Fruit fly (Drosophila melanogaster): ENCODE measurements around the gene CG32726.

DNA sequence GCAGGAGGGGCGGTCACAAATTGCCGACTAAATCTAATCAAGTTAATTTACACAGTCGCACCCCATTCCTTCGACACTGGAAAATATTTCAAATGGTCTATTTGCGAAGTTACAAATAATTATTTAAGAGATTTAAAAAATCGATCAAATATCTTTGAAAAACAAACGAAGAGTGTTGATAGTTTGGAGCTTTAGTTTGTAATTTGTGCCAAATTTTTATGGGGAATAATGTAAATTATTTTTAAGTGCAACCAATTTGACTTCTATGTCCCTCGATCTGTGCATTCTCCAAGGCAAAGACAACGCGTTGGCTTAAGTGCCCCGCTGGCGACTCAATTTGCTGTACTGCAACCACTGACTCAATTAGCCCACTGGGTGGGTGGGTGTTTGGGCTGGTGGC lies 7.7 kb downstream of the CG32726 start:
- TF ChIP-seq kay (GFP tag; ENCODE audit: borderline replicate concordance), result no peak
- TF ChIP-seq CG5204 (GFP tag; optimal IDR thresholded peaks at IDR 0.05), result no peak
- TF ChIP-seq Hr96 (GFP tag; optimal IDR thresholded peaks at IDR 0.05), result no peak
- TF ChIP-seq CG14711 (tag; optimal IDR thresholded peaks at IDR 0.05), result no peak
- no peak for TF ChIP-seq bab1 (GFP tag; optimal IDR thresholded peaks at IDR 0.05)
- TF ChIP-seq tj (GFP tag; optimal IDR thresholded peaks at IDR 0.05), result no peak
- TF ChIP-seq CG7045 (GFP tag; optimal IDR thresholded peaks at IDR 0.05), result no peak
- TF ChIP-seq cic (GFP tag; optimal IDR thresholded peaks at IDR 0.05), result no peak
- no peak for TF ChIP-seq CG33017 (tag; optimal IDR thresholded peaks at IDR 0.05)
- TF ChIP-seq CG12768 (GFP tag; optimal IDR thresholded peaks at IDR 0.05), result no peak
- no peak for TF ChIP-seq cnc (optimal IDR thresholded peaks at IDR 0.05)
- no peak for TF ChIP-seq Mnt (GFP tag; optimal IDR thresholded peaks at IDR 0.05)

Measured in whole organism, adult.